Worm (Caenorhabditis elegans): ENCODE results near the gene try-8.

ce11 chrV:7487518-7487917, 33.4 kb upstream of the try-8 start, which contains the start of gene srbc-7:
- TF ChIP-seq ceh-18 (tag; optimal IDR thresholded peaks at IDR 0.05) = no peak
- no peak for TF ChIP-seq hlh-13 (GFP tag; optimal IDR thresholded peaks at IDR 0.05)
